Worm (Caenorhabditis elegans) whole organism, L3 larva: Measurements from ENCODE around the gene C44H4.6.

Experiments used
- R02D3.7 ChIP-seq: fragments of 150-350 bp; optimal IDR thresholded peaks from 2 replicates; lab custom pipeline; 2014; ENCODE audit warnings: missing biosample characterization, missing genetic modification characterization
- ZK546.5 ChIP-seq: sonication (generic microtip); optimal IDR thresholded peaks from 2 replicates; lab custom pipeline; 2017; ENCODE audit warnings: missing biosample characterization, missing genetic modification characterization
- aly-2 ChIP-seq: fragments of 150-350 bp; optimal IDR thresholded peaks from 2 replicates; lab custom pipeline; 2014; ENCODE audit warnings: missing biosample characterization, missing genetic modification characterization
- ama-1 ChIP-seq: fragments of 150-350 bp; optimal IDR thresholded peaks from 2 replicates; lab custom pipeline; 2018
- ceh-16 ChIP-seq: sonication (generic microtip); optimal IDR thresholded peaks from 2 replicates; lab custom pipeline; 2017; ENCODE audit warnings: missing biosample characterization, missing genetic modification characterization
- ceh-28 ChIP-seq: fragments of 150-350 bp; optimal IDR thresholded peaks from 2 replicates; lab custom pipeline; 2014; ENCODE audit warnings: missing biosample characterization, missing genetic modification reagents, missing genetic modification characterization
- ceh-82 ChIP-seq: fragments of 150-350 bp; optimal IDR thresholded peaks from 2 replicates; lab custom pipeline; 2014; ENCODE audit warnings: missing biosample characterization, missing genetic modification characterization
- daf-12 ChIP-seq: fragments of 150-350 bp; optimal IDR thresholded peaks from 2 replicates; lab custom pipeline; 2014; ENCODE audit warnings: missing biosample characterization, missing genetic modification reagents, missing genetic modification characterization
- egl-27 ChIP-seq: sonication (generic microtip); optimal IDR thresholded peaks from 4 replicates; lab custom pipeline; 2017; ENCODE audit warnings: missing biosample characterization, missing genetic modification reagents, missing genetic modification characterization
- egl-5 ChIP-seq: fragments of 150-350 bp; optimal IDR thresholded peaks from 2 replicates; lab custom pipeline; 2017; ENCODE audit warnings: missing biosample characterization, missing genetic modification reagents, missing genetic modification characterization, inconsistent platforms
- elt-1 ChIP-seq: fragments of 150-350 bp; optimal IDR thresholded peaks from 2 replicates; lab custom pipeline; 2014; ENCODE audit warnings: missing biosample characterization, missing genetic modification characterization
- elt-2 ChIP-seq: sonication (generic microtip); optimal IDR thresholded peaks from 2 replicates; lab custom pipeline; 2016; ENCODE audit warnings: missing genetic modification reagents, mild to moderate bottlenecking, missing genetic modification characterization, missing compliant biosample characterization
- elt-3 ChIP-seq, 3 experiments: fragments of 150-350 bp in 1 of 3; sonication (generic microtip) in 2 of 3; optimal IDR thresholded peaks; 2 replicates in 2 of 3; 4 replicates in 1 of 3; lab custom pipeline; 2014 to 2017; ENCODE audit warnings: missing biosample characterization in 3 of 3, missing genetic modification characterization in 3 of 3
- fkh-10 ChIP-seq: sonication (generic microtip); optimal IDR thresholded peaks from 2 replicates; lab custom pipeline; 2017; ENCODE audit warnings: missing biosample characterization, missing genetic modification reagents, missing genetic modification characterization
- fos-1 ChIP-seq: fragments of 150-350 bp; optimal IDR thresholded peaks from 2 replicates; lab custom pipeline; 2014; ENCODE audit warnings: missing biosample characterization, missing genetic modification characterization
- hmg-11 ChIP-seq: sonication (generic microtip); optimal IDR thresholded peaks from 2 replicates; lab custom pipeline; 2016; ENCODE audit warnings: missing genetic modification characterization, missing compliant biosample characterization
- jun-1 ChIP-seq: fragments of 150-350 bp; optimal IDR thresholded peaks from 2 replicates; lab custom pipeline; 2014; ENCODE audit warnings: missing biosample characterization, missing genetic modification reagents, missing genetic modification characterization
- lin-15B ChIP-seq: fragments of 150-350 bp; optimal IDR thresholded peaks from 2 replicates; lab custom pipeline; 2014; ENCODE audit warnings: missing biosample characterization, missing genetic modification characterization
- lin-39 ChIP-seq: fragments of 150-350 bp; optimal IDR thresholded peaks from 2 replicates; lab custom pipeline; 2018; ENCODE audit warnings: missing biosample characterization, missing genetic modification reagents, missing genetic modification characterization
- lsy-12 ChIP-seq: sonication (generic microtip); optimal IDR thresholded peaks from 2 replicates; lab custom pipeline; 2016; ENCODE audit warnings: mild to moderate bottlenecking, missing genetic modification characterization, missing compliant biosample characterization
- mdl-1 ChIP-seq: fragments of 150-350 bp; optimal IDR thresholded peaks from 2 replicates; lab custom pipeline; 2014; ENCODE audit warnings: missing biosample characterization, missing genetic modification characterization
- mml-1 ChIP-seq: fragments of 150-350 bp; sonication (generic microtip); optimal IDR thresholded peaks from 3 replicates; lab custom pipeline; 2014; ENCODE audit warnings: missing biosample characterization, missing genetic modification characterization
- nfya-1 ChIP-seq: sonication (generic microtip); optimal IDR thresholded peaks from 2 replicates; lab custom pipeline; 2017; ENCODE audit warnings: missing genetic modification characterization, mild to moderate bottlenecking, missing compliant biosample characterization, antibody characterized with exemption, moderate library complexity; ENCODE audit not compliant: insufficient read depth
- nhr-11 ChIP-seq: fragments of 150-350 bp; optimal IDR thresholded peaks from 2 replicates; lab custom pipeline; 2014; ENCODE audit warnings: missing biosample characterization, missing genetic modification characterization
- nhr-12 ChIP-seq: fragments of 150-350 bp; optimal IDR thresholded peaks from 2 replicates; lab custom pipeline; 2014; ENCODE audit warnings: missing biosample characterization, missing genetic modification characterization
- nhr-23 ChIP-seq: fragments of 150-350 bp; optimal IDR thresholded peaks from 2 replicates; lab custom pipeline; 2014; ENCODE audit warnings: missing biosample characterization, missing genetic modification reagents, missing genetic modification characterization
- nhr-237 ChIP-seq: fragments of 150-350 bp; optimal IDR thresholded peaks from 2 replicates; lab custom pipeline; 2014; ENCODE audit warnings: missing biosample characterization, missing genetic modification characterization
- nhr-25 ChIP-seq: sonication (generic microtip); optimal IDR thresholded peaks from 2 replicates; lab custom pipeline; 2017; ENCODE audit warnings: missing biosample characterization, missing genetic modification characterization
- nhr-28 ChIP-seq: fragments of 150-350 bp; optimal IDR thresholded peaks from 2 replicates; lab custom pipeline; 2014; ENCODE audit warnings: missing biosample characterization, missing genetic modification characterization
- nhr-43 ChIP-seq: sonication (generic microtip); optimal IDR thresholded peaks from 2 replicates; lab custom pipeline; 2016; ENCODE audit warnings: mild to moderate bottlenecking, missing genetic modification characterization, missing compliant biosample characterization; ENCODE audit not compliant: poor library complexity, severe bottlenecking
- nhr-67 ChIP-seq: fragments of 150-350 bp; optimal IDR thresholded peaks from 2 replicates; lab custom pipeline; 2014; ENCODE audit warnings: missing biosample characterization, missing genetic modification characterization
- nhr-77 ChIP-seq: fragments of 150-350 bp; optimal IDR thresholded peaks from 2 replicates; lab custom pipeline; 2014; ENCODE audit warnings: missing biosample characterization, missing genetic modification characterization
- pha-4 ChIP-seq: fragments of 150-350 bp; optimal IDR thresholded peaks from 2 replicates; lab custom pipeline; 2014; ENCODE audit warnings: missing biosample characterization, missing genetic modification reagents, missing genetic modification characterization
- pqm-1 ChIP-seq: fragments of 150-350 bp; optimal IDR thresholded peaks from 2 replicates; lab custom pipeline; 2017; ENCODE audit warnings: missing biosample characterization, missing genetic modification characterization, inconsistent platforms
- sea-2 ChIP-seq: fragments of 150-350 bp; sonication (generic microtip); optimal IDR thresholded peaks from 4 replicates; lab custom pipeline; 2014; ENCODE audit warnings: missing biosample characterization, missing genetic modification reagents, missing genetic modification characterization
- skn-1 ChIP-seq: fragments of 150-350 bp; optimal IDR thresholded peaks from 2 replicates; lab custom pipeline; 2014; ENCODE audit warnings: missing biosample characterization, missing genetic modification characterization
- snpc-4 ChIP-seq: fragments of 150-350 bp; optimal IDR thresholded peaks from 2 replicates; lab custom pipeline; 2014; ENCODE audit warnings: missing biosample characterization, missing genetic modification characterization
- tbx-2 ChIP-seq: sonication (generic microtip); optimal IDR thresholded peaks from 2 replicates; lab custom pipeline; 2016; ENCODE audit warnings: mild to moderate bottlenecking, missing genetic modification characterization, missing compliant biosample characterization
- unc-39 ChIP-seq: sonication (generic microtip); optimal IDR thresholded peaks from 4 replicates; lab custom pipeline; 2017; ENCODE audit warnings: missing biosample characterization, missing genetic modification characterization
- unc-62 ChIP-seq: fragments of 150-350 bp; sonication (generic microtip); optimal IDR thresholded peaks from 4 replicates; lab custom pipeline; 2014; ENCODE audit warnings: missing biosample characterization, missing genetic modification reagents, missing genetic modification characterization
- zag-1 ChIP-seq: fragments of 150-350 bp; optimal IDR thresholded peaks from 2 replicates; lab custom pipeline; 2014; ENCODE audit warnings: missing biosample characterization, missing genetic modification characterization
- ztf-11 ChIP-seq: fragments of 150-350 bp; optimal IDR thresholded peaks from 2 replicates; lab custom pipeline; 2014; ENCODE audit warnings: missing biosample characterization, missing genetic modification characterization

The C44H4.6 gene

DNA sequence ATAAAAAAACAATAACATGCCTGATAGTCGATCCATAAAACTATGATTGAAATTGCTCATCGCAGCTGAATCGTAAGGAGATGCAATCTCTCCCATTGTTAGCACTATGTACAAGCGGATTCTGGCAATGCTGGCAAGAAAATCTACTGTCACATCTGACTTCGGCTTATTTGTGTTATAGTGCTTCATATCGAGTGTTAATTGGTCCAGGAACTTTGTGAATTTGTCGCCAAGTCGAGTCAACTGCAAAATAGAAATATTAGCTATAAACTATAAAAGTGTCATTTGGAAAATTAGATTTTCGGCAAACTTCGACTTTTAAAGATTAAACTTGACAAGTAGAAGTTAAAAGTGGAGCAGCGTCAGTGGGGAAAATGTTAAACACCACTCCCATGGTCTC is 14.8 kb downstream of the C44H4.6 start:
- peak; percentile 52 for TF ChIP-seq nhr-23 (tag; lab: Kevin White, UChicago)
- no peak for TF ChIP-seq nhr-12

DNA sequence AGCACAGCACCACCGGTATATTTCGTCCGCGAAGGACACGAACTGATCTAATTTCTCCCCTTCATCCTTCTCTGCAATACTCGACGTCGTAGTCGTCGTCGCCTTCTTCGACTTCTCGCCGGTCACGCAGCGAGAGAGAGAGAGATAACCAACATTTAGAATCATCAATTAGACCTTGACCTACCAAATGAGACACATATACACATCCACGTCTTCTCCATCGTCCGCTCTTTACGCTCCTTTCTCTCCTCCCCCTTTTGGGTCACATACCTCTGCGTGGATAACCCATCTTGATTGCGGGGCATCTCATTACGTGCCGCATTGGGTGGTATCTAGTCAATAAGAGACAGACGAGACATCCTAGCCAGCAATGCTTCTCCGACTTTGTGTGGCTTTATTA is 17.7 kb downstream of the C44H4.6 start, which contains the start of gene sym-1:
Gene sym-1 (plus strand): TSS at position 194 of the 400 bp plus-strand sequence.
- TF ChIP-seq pha-4 (no peak), lin-15B (tag; lab: Kevin White, UChicago) (no peak), nhr-23 (tag; lab: Kevin White, UChicago) (peak; percentile 90), aly-2 (no peak), nhr-11 (tag; lab: Kevin White, UChicago) (no peak), hmg-11 (tag; lab: Kevin White, UChicago) (no peak), unc-62 (GFP tag; lab: Kevin White, UChicago) (no peak), nfya-1 (tag; lab: Kevin White, UChicago) (no peak), elt-1 (peak; percentile 10), elt-3 (tag; optimal IDR thresholded peaks at IDR 0.05; lab: Kevin White, UChicago) (peak in 1 of 3 experiments; percentile 55), fkh-10 (GFP tag; lab: Kevin White, UChicago) (no peak), egl-27 (no peak), fos-1 (no peak), snpc-4 (tag; lab: Kevin White, UChicago) (no peak), nhr-67 (tag; lab: Kevin White, UChicago) (no peak), daf-12 (tag; lab: Kevin White, UChicago) (no peak), lin-39 (tag; lab: Kevin White, UChicago) (no peak), ama-1 (lab: Kevin White, UChicago) (no peak), elt-2 (no peak), lsy-12 (tag; lab: Kevin White, UChicago) (no peak), nhr-25 (tag; lab: Kevin White, UChicago) (peak; percentile 84), nhr-237 (no peak), nhr-43 (tag; lab: Kevin White, UChicago) (peak; percentile 58), mdl-1 (tag; lab: Kevin White, UChicago) (no peak), nhr-28 (no peak), skn-1 (tag; lab: Kevin White, UChicago) (no peak)

- TF ChIP-seq egl-5 (tag; lab: Kevin White, UChicago) (no peak), elt-3 (tag; optimal IDR thresholded peaks at IDR 0.05; lab: Kevin White, UChicago) (peak in 1 of 3 experiments; percentile 52), nhr-23 (tag; lab: Kevin White, UChicago) (peak; percentile 79)
Measured at ce11 chrX:14580853-14581252, 18.3 kb downstream of the C44H4.6 start.

ce11 chrX:14577579-14578127 is 21.5 kb downstream of the C44H4.6 start, which contains the start of gene let-4:
let-4 (plus strand) TSS chrX:14577935.
- TF ChIP-seq nhr-77 (no peak), nhr-23 (tag; lab: Kevin White, UChicago) (peak; percentile 86), nhr-11 (tag; lab: Kevin White, UChicago) (no peak), ceh-28 (tag; lab: Kevin White, UChicago) (no peak)

DNA sequence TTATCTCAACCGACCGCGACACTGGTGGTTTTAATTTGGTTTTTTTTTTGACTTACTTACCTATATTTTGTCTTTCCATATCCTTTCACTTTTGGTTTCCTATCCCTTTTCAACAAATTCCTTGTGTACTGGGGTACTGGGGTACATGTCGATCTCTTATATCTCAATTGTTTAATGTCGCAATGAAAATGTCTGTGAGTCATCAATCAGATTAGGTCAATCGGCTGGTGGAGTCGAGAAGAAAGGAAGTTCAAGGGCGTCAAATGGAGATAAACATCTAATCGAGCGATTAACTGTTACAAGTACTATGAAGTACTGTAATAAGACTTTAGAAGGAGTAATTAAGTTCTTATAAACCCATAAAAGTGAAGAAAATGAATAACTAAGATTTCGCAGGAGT is 23.2 kb downstream of the C44H4.6 start:
- TF ChIP-seq egl-5 (tag; lab: Kevin White, UChicago): no peak
- TF ChIP-seq jun-1 (tag; lab: Kevin White, UChicago): no peak
- no peak for TF ChIP-seq nhr-11 (tag; lab: Kevin White, UChicago)
- peak; percentile 92 for TF ChIP-seq nhr-25 (tag; lab: Kevin White, UChicago)
- TF ChIP-seq lin-39 (tag; lab: Kevin White, UChicago): no peak
- TF ChIP-seq R02D3.7 (tag; lab: Kevin White, UChicago): no peak
- TF ChIP-seq elt-1: peak; percentile 96
- TF ChIP-seq ceh-28 (tag; lab: Kevin White, UChicago): peak; percentile 19
- TF ChIP-seq skn-1 (tag; lab: Kevin White, UChicago): no peak
- TF ChIP-seq pqm-1: no peak
- TF ChIP-seq unc-39 (tag; lab: Kevin White, UChicago): no peak
- TF ChIP-seq fos-1: no peak
- no peak for TF ChIP-seq zag-1 (tag; lab: Kevin White, UChicago)
- TF ChIP-seq nhr-23 (tag; lab: Kevin White, UChicago): peak; percentile 99
- TF ChIP-seq ztf-11 (tag; lab: Kevin White, UChicago): no peak
- TF ChIP-seq tbx-2 (tag; lab: Kevin White, UChicago): no peak
- TF ChIP-seq ceh-82 (tag; lab: Kevin White, UChicago): no peak
- no peak for TF ChIP-seq hmg-11 (tag; lab: Kevin White, UChicago)
- no peak for TF ChIP-seq egl-27
- no peak for TF ChIP-seq nhr-12
- peak; percentile 6 for TF ChIP-seq unc-62 (GFP tag; lab: Kevin White, UChicago)
- no peak for TF ChIP-seq sea-2 (GFP tag; lab: Kevin White, UChicago)
- TF ChIP-seq ceh-16 (tag; lab: Kevin White, UChicago): no peak
- TF ChIP-seq nfya-1 (tag; lab: Kevin White, UChicago): no peak
- no peak for TF ChIP-seq aly-2
- TF ChIP-seq nhr-43 (tag; lab: Kevin White, UChicago): peak; percentile 37
- TF ChIP-seq ama-1 (lab: Kevin White, UChicago): no peak
- TF ChIP-seq fkh-10 (GFP tag; lab: Kevin White, UChicago): no peak
- no peak for TF ChIP-seq lin-15B (tag; lab: Kevin White, UChicago)
- TF ChIP-seq mdl-1 (tag; lab: Kevin White, UChicago): no peak
- no peak for TF ChIP-seq ZK546.5 (tag; lab: Kevin White, UChicago)
- TF ChIP-seq mml-1: no peak
- TF ChIP-seq nhr-77: no peak
